Worm (Caenorhabditis elegans): Measurements from ENCODE around the gene BE10.3.

ce11 chrIII:12838913-12839366 lies 31.1 kb downstream of the BE10.3 start, which contains the start of gene Y37D8A.4:
- TF ChIP-seq unc-62 (GFP tag; optimal IDR thresholded peaks at IDR 0.05) = no peak
- TF ChIP-seq ztf-11 (tag; optimal IDR thresholded peaks at IDR 0.05) = no peak
